Worm (Caenorhabditis elegans) whole organism, L2 larva: ENCODE results near the gene tag-290.

Experiments
- C34F6.9 ChIP-seq: fragments of 150-350 bp; optimal IDR thresholded peaks from 2 replicates; lab custom pipeline; 2014; ENCODE audit warnings: missing biosample characterization, missing genetic modification characterization
- F13H6.1 ChIP-seq: sonication (generic microtip); optimal IDR thresholded peaks from 2 replicates; lab custom pipeline; 2016; ENCODE audit warnings: missing genetic modification characterization, missing compliant biosample characterization
- aly-2 ChIP-seq: fragments of 150-350 bp; optimal IDR thresholded peaks from 2 replicates; lab custom pipeline; 2014; ENCODE audit warnings: missing biosample characterization, missing genetic modification characterization
- crh-2 ChIP-seq: sonication (generic microtip); optimal IDR thresholded peaks from 2 replicates; lab custom pipeline; 2017; ENCODE audit warnings: missing biosample characterization, missing genetic modification characterization
- elt-1 ChIP-seq: fragments of 150-350 bp; optimal IDR thresholded peaks from 2 replicates; lab custom pipeline; 2014; ENCODE audit warnings: missing biosample characterization, missing genetic modification characterization
- elt-3 ChIP-seq: sonication (generic microtip); optimal IDR thresholded peaks from 2 replicates; lab custom pipeline; 2017; ENCODE audit warnings: missing biosample characterization, missing genetic modification characterization
- fos-1 ChIP-seq: fragments of 150-350 bp; optimal IDR thresholded peaks from 2 replicates; lab custom pipeline; 2014; ENCODE audit warnings: missing biosample characterization, missing genetic modification characterization
- gmeb-1 ChIP-seq: fragments of 150-350 bp; optimal IDR thresholded peaks from 2 replicates; lab custom pipeline; 2014; ENCODE audit warnings: missing biosample characterization, missing genetic modification characterization
- lin-11 ChIP-seq: fragments of 150-350 bp; sonication (generic microtip); optimal IDR thresholded peaks from 2 replicates; lab custom pipeline; 2014; ENCODE audit warnings: missing biosample characterization, missing genetic modification characterization, inconsistent platforms, mixed read lengths
- lin-13 ChIP-seq: fragments of 150-350 bp; optimal IDR thresholded peaks from 2 replicates; lab custom pipeline; 2014; ENCODE audit warnings: missing biosample characterization, missing genetic modification reagents, missing genetic modification characterization
- lin-39 ChIP-seq: fragments of 150-350 bp; optimal IDR thresholded peaks from 2 replicates; lab custom pipeline; 2014; ENCODE audit warnings: missing biosample characterization, missing genetic modification reagents, missing genetic modification characterization
- lsy-2 ChIP-seq, 2 experiments: fragments of 150-350 bp in 1 of 2; sonication (generic microtip) in 1 of 2; optimal IDR thresholded peaks; 2 replicates each; lab custom pipeline; 2014 to 2017; ENCODE audit warnings: missing biosample characterization in 2 of 2, missing genetic modification characterization in 2 of 2
- mbf-1 ChIP-seq: sonication (generic microtip); optimal IDR thresholded peaks from 2 replicates; lab custom pipeline; 2017; ENCODE audit warnings: missing biosample characterization, missing genetic modification characterization
- mdl-1 ChIP-seq, 2 experiments: fragments of 150-350 bp in 1 of 2; sonication (generic microtip) in 1 of 2; optimal IDR thresholded peaks; 2 replicates each; lab custom pipeline; 2017; ENCODE audit warnings: missing biosample characterization in 2 of 2, missing genetic modification characterization in 2 of 2
- nhr-12 ChIP-seq: fragments of 150-350 bp; optimal IDR thresholded peaks from 2 replicates; lab custom pipeline; 2014; ENCODE audit warnings: missing biosample characterization, missing genetic modification characterization
- nhr-129 ChIP-seq: fragments of 150-350 bp; optimal IDR thresholded peaks from 2 replicates; lab custom pipeline; 2014; ENCODE audit warnings: missing biosample characterization, missing genetic modification characterization
- nhr-237 ChIP-seq: fragments of 150-350 bp; optimal IDR thresholded peaks from 2 replicates; lab custom pipeline; 2014; ENCODE audit warnings: missing biosample characterization, missing genetic modification characterization
- nhr-25 ChIP-seq: fragments of 150-350 bp; sonication (generic microtip); optimal IDR thresholded peaks from 3 replicates; lab custom pipeline; 2014; ENCODE audit warnings: missing biosample characterization, missing genetic modification characterization
- nhr-77 ChIP-seq: fragments of 150-350 bp; optimal IDR thresholded peaks from 2 replicates; lab custom pipeline; 2014; ENCODE audit warnings: missing biosample characterization, missing genetic modification characterization
- peb-1 ChIP-seq: fragments of 150-350 bp; optimal IDR thresholded peaks from 2 replicates; lab custom pipeline; 2014; ENCODE audit warnings: missing biosample characterization, missing genetic modification characterization
- sem-4 ChIP-seq: fragments of 150-350 bp; optimal IDR thresholded peaks from 2 replicates; lab custom pipeline; 2014; ENCODE audit warnings: missing biosample characterization, missing genetic modification reagents, missing genetic modification characterization
- skn-1 ChIP-seq: sonication (generic microtip); optimal IDR thresholded peaks from 2 replicates; lab custom pipeline; 2017; ENCODE audit warnings: missing biosample characterization, missing genetic modification characterization
- sma-3 ChIP-seq: sonication (generic microtip); optimal IDR thresholded peaks from 2 replicates; lab custom pipeline; 2016; ENCODE audit warnings: missing genetic modification reagents, missing genetic modification characterization, missing compliant biosample characterization
- sma-9 ChIP-seq, 2 experiments: fragments of 150-350 bp in 1 of 2; sonication (generic microtip) in 1 of 2; optimal IDR thresholded peaks; 2 replicates each; lab custom pipeline; 2014 to 2016; ENCODE audit warnings: missing genetic modification characterization in 2 of 2, mild to moderate bottlenecking in 1 of 2, missing biosample characterization in 1 of 2, missing compliant biosample characterization in 1 of 2, missing genetic modification reagents in 1 of 2, moderate library complexity in 1 of 2
- unc-39 ChIP-seq: fragments of 150-350 bp; optimal IDR thresholded peaks from 2 replicates; lab custom pipeline; 2014; ENCODE audit warnings: missing biosample characterization, missing genetic modification characterization
- unc-55 ChIP-seq: fragments of 150-350 bp; sonication (generic microtip); optimal IDR thresholded peaks from 3 replicates; lab custom pipeline; 2014; ENCODE audit warnings: missing biosample characterization, missing genetic modification reagents, missing genetic modification characterization
- zag-1 ChIP-seq: fragments of 150-350 bp; optimal IDR thresholded peaks from 2 replicates; lab custom pipeline; 2014; ENCODE audit warnings: missing biosample characterization, missing genetic modification characterization
- ztf-11 ChIP-seq: sonication (generic microtip); optimal IDR thresholded peaks from 2 replicates; lab custom pipeline; 2017; ENCODE audit warnings: missing biosample characterization, missing genetic modification characterization
- ztf-4 ChIP-seq: fragments of 150-350 bp; optimal IDR thresholded peaks from 2 replicates; lab custom pipeline; 2014; ENCODE audit warnings: missing biosample characterization, missing genetic modification characterization

Gene tag-290

ce11 chrV:11644166-11644565, 31.1 kb downstream of the tag-290 start, which contains the start of gene bir-1:
Gene bir-1 (plus strand): TSS chrV:11644477.
- TF ChIP-seq fos-1 (tag; lab: Kevin White, UChicago) (peak; percentile 55), gmeb-1 (peak; percentile 59), sma-9 (GFP tag; optimal IDR thresholded peaks at IDR 0.05; lab: Kevin White, UChicago) (peak; percentile 69), sma-9 (tag; optimal IDR thresholded peaks at IDR 0.05; lab: Kevin White, UChicago) (no peak), C34F6.9 (tag; lab: Kevin White, UChicago) (peak; percentile 91), sma-3 (peak; percentile 46), nhr-129 (peak; percentile 58), elt-3 (tag; lab: Kevin White, UChicago) (no peak), lin-13 (GFP tag; lab: Kevin White, UChicago) (peak; percentile 70), zag-1 (tag; lab: Kevin White, UChicago) (no peak), mdl-1 (tag; optimal IDR thresholded peaks at IDR 0.05; lab: Kevin White, UChicago) (peak; percentile 44 to 75), crh-2 (tag; lab: Kevin White, UChicago) (peak; percentile 68), mbf-1 (tag; lab: Kevin White, UChicago) (no peak), F13H6.1 (tag; lab: Kevin White, UChicago) (peak; percentile 46), nhr-237 (tag; lab: Kevin White, UChicago) (no peak), ztf-4 (tag; lab: Kevin White, UChicago) (no peak), unc-55 (peak; percentile 90), nhr-25 (peak; percentile 58), lsy-2 (tag; optimal IDR thresholded peaks at IDR 0.05; lab: Kevin White, UChicago) (peak in 1 of 2 experiments; percentile 77)

ce11 chrV:11645244-11645643, 32.1 kb downstream of the tag-290 start, which contains the start of gene skp-1:
Gene skp-1 (plus strand): TSS chrV:11645481.
- TF ChIP-seq nhr-237 (tag; lab: Kevin White, UChicago) (no peak), nhr-25 (no peak), elt-1 (tag; lab: Kevin White, UChicago) (no peak), aly-2 (tag; lab: Kevin White, UChicago) (no peak), unc-39 (tag; lab: Kevin White, UChicago) (no peak), skn-1 (tag; lab: Kevin White, UChicago) (no peak), nhr-77 (tag; lab: Kevin White, UChicago) (no peak), lin-11 (tag; lab: Kevin White, UChicago) (no peak), lin-39 (tag; lab: Kevin White, UChicago) (no peak), sma-9 (GFP tag; optimal IDR thresholded peaks at IDR 0.05; lab: Kevin White, UChicago) (no peak), sma-9 (tag; optimal IDR thresholded peaks at IDR 0.05; lab: Kevin White, UChicago) (no peak), crh-2 (tag; lab: Kevin White, UChicago) (no peak), sma-3 (no peak), sem-4 (tag; lab: Kevin White, UChicago) (no peak), C34F6.9 (tag; lab: Kevin White, UChicago) (no peak), elt-3 (tag; lab: Kevin White, UChicago) (no peak)
- TF ChIP-seq, all 48 proteins: peak for 0

DNA sequence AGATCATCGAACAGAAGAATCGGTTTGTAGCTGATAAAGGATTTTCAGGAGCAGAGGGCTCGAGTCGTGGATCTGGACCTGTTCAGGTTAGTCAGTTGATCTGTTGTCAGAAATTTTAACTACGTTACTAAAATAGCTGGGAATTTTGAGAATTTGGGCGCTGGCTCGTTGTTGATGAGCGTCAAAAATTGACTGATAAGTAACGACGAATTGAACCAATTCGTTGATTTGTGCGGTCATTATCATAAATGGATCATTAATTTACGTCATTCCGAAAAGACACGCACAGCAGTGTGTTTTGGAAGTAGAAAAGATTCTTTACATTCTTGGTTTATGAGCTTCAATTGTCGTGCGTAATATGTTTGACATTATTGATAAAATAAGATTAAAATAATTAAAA, 34.7 kb downstream of the tag-290 start:
- TF ChIP-seq lsy-2 (tag; optimal IDR thresholded peaks at IDR 0.05; lab: Kevin White, UChicago) (no peak), unc-55 (no peak), peb-1 (no peak), fos-1 (tag; lab: Kevin White, UChicago) (peak; percentile 19), sma-9 (GFP tag; optimal IDR thresholded peaks at IDR 0.05; lab: Kevin White, UChicago) (peak; percentile 43), sma-9 (tag; optimal IDR thresholded peaks at IDR 0.05; lab: Kevin White, UChicago) (no peak)

- TF ChIP-seq nhr-237 (tag; lab: Kevin White, UChicago) (no peak), sma-3 (peak; percentile 27), fos-1 (tag; lab: Kevin White, UChicago) (peak; percentile 51), sma-9 (GFP tag; optimal IDR thresholded peaks at IDR 0.05; lab: Kevin White, UChicago) (peak; percentile 84), sma-9 (tag; optimal IDR thresholded peaks at IDR 0.05; lab: Kevin White, UChicago) (no peak), nhr-12 (tag; lab: Kevin White, UChicago) (no peak), skn-1 (tag; lab: Kevin White, UChicago) (peak; percentile 14), crh-2 (tag; lab: Kevin White, UChicago) (peak; percentile 56)
Observed at ce11 chrV:11648435-11648834, 35.3 kb downstream of the tag-290 start.

DNA sequence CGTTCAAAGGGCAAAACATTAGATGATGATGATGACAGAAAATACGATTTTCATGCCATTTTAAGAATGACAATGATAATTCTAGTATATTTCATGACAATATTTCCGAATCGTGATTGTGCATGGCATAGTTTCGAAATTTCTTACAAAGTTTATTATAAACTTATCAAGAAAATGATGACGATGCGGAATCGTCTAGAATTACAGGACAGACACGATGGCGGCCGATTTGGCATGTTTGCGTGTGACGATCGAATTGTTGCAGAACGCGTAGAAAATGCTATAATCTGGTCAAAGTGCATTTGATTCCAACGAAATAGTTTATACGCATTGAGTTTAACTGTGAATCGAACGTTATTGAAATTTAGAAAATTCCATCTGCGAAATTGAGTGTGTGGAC, 36.1 kb downstream of the tag-290 start:
- TF ChIP-seq crh-2 (tag; lab: Kevin White, UChicago) (peak; percentile 43), sma-3 (peak; percentile 55), sma-9 (GFP tag; optimal IDR thresholded peaks at IDR 0.05; lab: Kevin White, UChicago) (peak; percentile 89), sma-9 (tag; optimal IDR thresholded peaks at IDR 0.05; lab: Kevin White, UChicago) (no peak), ztf-11 (tag; lab: Kevin White, UChicago) (no peak)
